Comparison of ENCODE assay signal across 4 worm cellular contexts in genomic region chrIV:16863431-16863895, ce11.
TF ChIP-seq lines count a peak whose summit lies in the region.

Gene mel-46, minus strand, starts transcription at chrIV:16863481.
Gene lsy-13, plus strand, starts transcription at chrIV:16863870.

TF ChIP-seq in whole organism, L2 larva, 48 proteins besides CTCF, POLR2A, EP300 and RAD21 (continues in another document):
- TF ChIP-seq nhr-129 (tag; optimal IDR thresholded peaks at IDR 0.05; lab: Kevin White, UChicago) (peak; percentile 35), nhr-77 (tag; optimal IDR thresholded peaks at IDR 0.05; lab: Kevin White, UChicago) (no peak), lsy-2 (tag; optimal IDR thresholded peaks at IDR 0.05; lab: Kevin White, UChicago) (peak; percentile 28 to 62), peb-1 (tag; optimal IDR thresholded peaks at IDR 0.05; lab: Kevin White, UChicago) (no peak), R02D3.7 (tag; optimal IDR thresholded peaks at IDR 0.05; lab: Kevin White, UChicago) (no peak), nhr-23 (tag; optimal IDR thresholded peaks at IDR 0.05; lab: Kevin White, UChicago) (no peak), Y55F3AM.14 (GFP tag; optimal IDR thresholded peaks at IDR 0.05; lab: Kevin White, UChicago) (no peak), lin-13 (GFP tag; optimal IDR thresholded peaks at IDR 0.05; lab: Kevin White, UChicago) (peak; percentile 52), lin-39 (tag; optimal IDR thresholded peaks at IDR 0.05; lab: Kevin White, UChicago) (no peak), crh-2 (tag; optimal IDR thresholded peaks at IDR 0.05; lab: Kevin White, UChicago) (peak; percentile 13), zag-1 (tag; optimal IDR thresholded peaks at IDR 0.05; lab: Kevin White, UChicago) (no peak), F13H6.1 (tag; optimal IDR thresholded peaks at IDR 0.05; lab: Kevin White, UChicago) (peak; percentile 15), aly-2 (tag; optimal IDR thresholded peaks at IDR 0.05; lab: Kevin White, UChicago) (no peak), sem-4 (tag; optimal IDR thresholded peaks at IDR 0.05; lab: Kevin White, UChicago) (peak; percentile 23), ztf-11 (tag; optimal IDR thresholded peaks at IDR 0.05; lab: Kevin White, UChicago) (no peak), gmeb-1 (tag; optimal IDR thresholded peaks at IDR 0.05; lab: Kevin White, UChicago) (peak; percentile 38), unc-55 (GFP tag; optimal IDR thresholded peaks at IDR 0.05; lab: Kevin White, UChicago) (peak; percentile 77), nhr-21 (tag; optimal IDR thresholded peaks at IDR 0.05; lab: Kevin White, UChicago) (no peak), lin-11 (tag; optimal IDR thresholded peaks at IDR 0.05; lab: Kevin White, UChicago) (peak; percentile 15), ZK546.5 (tag; optimal IDR thresholded peaks at IDR 0.05; lab: Kevin White, UChicago) (no peak), C34F6.9 (tag; optimal IDR thresholded peaks at IDR 0.05; lab: Kevin White, UChicago) (peak; percentile 62), nhr-237 (tag; optimal IDR thresholded peaks at IDR 0.05; lab: Kevin White, UChicago) (no peak), snpc-4 (tag; optimal IDR thresholded peaks at IDR 0.05; lab: Kevin White, UChicago) (no peak), nhr-25 (tag; optimal IDR thresholded peaks at IDR 0.05; lab: Kevin White, UChicago) (peak; percentile 48)

TF ChIP-seq in whole organism, L4 larva, 104 proteins besides CTCF, POLR2A, EP300 and RAD21 (continues in another document):
- TF ChIP-seq ZK546.5 (tag; optimal IDR thresholded peaks at IDR 0.05; lab: Kevin White, UChicago) (no peak), Y5F2A.4 (GFP tag; optimal IDR thresholded peaks at IDR 0.05; lab: Kevin White, UChicago) (no peak), set-16 (GFP tag; IDR thresholded peaks at IDR 0.05; lab: Robert Waterston, UW) (no peak), dpl-1 (GFP tag; optimal IDR thresholded peaks at IDR 0.05; lab: Kevin White, UChicago) (peak; percentile 55), unc-130 (GFP tag; optimal IDR thresholded peaks at IDR 0.05; lab: Kevin White, UChicago) (peak; percentile 55), hmg-1.1 (GFP tag; IDR thresholded peaks at IDR 0.05; lab: Robert Waterston, UW) (peak; percentile 39; the same call in 1 of the 2 replicates), hlh-11 (tag; optimal IDR thresholded peaks at IDR 0.05; lab: Kevin White, UChicago) (peak; percentile 5), ZK337.2 (GFP tag; IDR thresholded peaks at IDR 0.05; lab: Robert Waterston, UW) (no peak), hlh-30 (tag; optimal IDR thresholded peaks at IDR 0.05; lab: Kevin White, UChicago; ENCODE audit: insufficient read depth) (peak; percentile 7), mep-1 (tag; optimal IDR thresholded peaks at IDR 0.05; lab: Kevin White, UChicago) (peak; percentile 70), jun-1 (tag; optimal IDR thresholded peaks at IDR 0.05; lab: Kevin White, UChicago) (no peak), ama-1 (optimal IDR thresholded peaks at IDR 0.05; lab: Kevin White, UChicago) (peak; percentile 11), daf-16 (GFP tag; optimal IDR thresholded peaks at IDR 0.05; lab: Kevin White, UChicago) (peak in 1 of 2 experiments; percentile 2), daf-16 (tag; optimal IDR thresholded peaks at IDR 0.05; lab: Kevin White, UChicago) (peak; percentile 52), lsy-2 (tag; optimal IDR thresholded peaks at IDR 0.05; lab: Kevin White, UChicago) (peak in 1 of 2 experiments; percentile 70), aha-1 (tag; lab: Kevin White, UChicago) (peak; percentile 73), snpc-1.2 (GFP tag; IDR thresholded peaks at IDR 0.05; lab: Robert Waterston, UW) (peak; percentile 60; the same call in 1 of the 2 replicates), dve-1 (tag; optimal IDR thresholded peaks at IDR 0.05; lab: Kevin White, UChicago; ENCODE audit: insufficient read depth) (peak; percentile 29), vab-7 (GFP tag; IDR thresholded peaks at IDR 0.05; lab: Robert Waterston, UW) (peak; percentile 39; the same call in 1 of the 2 replicates), mes-2 (tag; optimal IDR thresholded peaks at IDR 0.05; lab: Kevin White, UChicago; ENCODE audit: poor library complexity, severe bottlenecking) (peak; percentile 91), nhr-77 (tag; optimal IDR thresholded peaks at IDR 0.05; lab: Kevin White, UChicago) (peak; percentile 9), hif-1 (tag; optimal IDR thresholded peaks at IDR 0.05; lab: Kevin White, UChicago) (peak in 1 of 2 experiments; percentile 43)

TF ChIP-seq in whole organism, late embryonic, 69 proteins besides CTCF, POLR2A, EP300 and RAD21 (continues in another document):
- peak; percentile 70 for TF ChIP-seq sox-4 (tag; optimal IDR thresholded peaks at IDR 0.05; lab: Kevin White, UChicago)
- peak; percentile 4 for TF ChIP-seq dmd-4 (tag; optimal IDR thresholded peaks at IDR 0.05; lab: Kevin White, UChicago; ENCODE audit: borderline replicate concordance)
- TF ChIP-seq ceh-2 (tag; optimal IDR thresholded peaks at IDR 0.05; lab: Kevin White, UChicago): peak; percentile 49
- no peak for TF ChIP-seq pha-4 (tag; optimal IDR thresholded peaks at IDR 0.05; lab: Kevin White, UChicago)
- TF ChIP-seq ceh-34 (tag; optimal IDR thresholded peaks at IDR 0.05; lab: Kevin White, UChicago): peak; percentile 77
- peak; percentile 81 for TF ChIP-seq elt-2 (tag; optimal IDR thresholded peaks at IDR 0.05; lab: Kevin White, UChicago)
- TF ChIP-seq mec-3 (tag; optimal IDR thresholded peaks at IDR 0.05; lab: Kevin White, UChicago; ENCODE audit: borderline replicate concordance): no peak
- TF ChIP-seq hlh-6 (tag; optimal IDR thresholded peaks at IDR 0.05; lab: Kevin White, UChicago): no peak
- TF ChIP-seq Y22D7AL.16 (tag; optimal IDR thresholded peaks at IDR 0.05; lab: Kevin White, UChicago): no peak
- TF ChIP-seq zip-5 (tag; optimal IDR thresholded peaks at IDR 0.05; lab: Kevin White, UChicago): peak; percentile 12
- TF ChIP-seq unc-55 (GFP tag; optimal IDR thresholded peaks at IDR 0.05; lab: Kevin White, UChicago): no peak
- peak; percentile 32 for TF ChIP-seq nhr-232 (tag; optimal IDR thresholded peaks at IDR 0.05; lab: Kevin White, UChicago)
- no peak for TF ChIP-seq C38D4.7 (GFP tag; optimal IDR thresholded peaks at IDR 0.05; lab: Kevin White, UChicago)
- peak; percentile 50 for TF ChIP-seq pha-2 (tag; optimal IDR thresholded peaks at IDR 0.05; lab: Kevin White, UChicago)
- TF ChIP-seq ztf-16 (tag; optimal IDR thresholded peaks at IDR 0.05; lab: Kevin White, UChicago): peak; percentile 38
- no peak for TF ChIP-seq pqm-1 (tag; optimal IDR thresholded peaks at IDR 0.05; lab: Kevin White, UChicago)
- peak; percentile 39 for TF ChIP-seq F13H6.1 (tag; optimal IDR thresholded peaks at IDR 0.05; lab: Kevin White, UChicago)
- peak; percentile 9 for TF ChIP-seq madf-2 (tag; optimal IDR thresholded peaks at IDR 0.05; lab: Kevin White, UChicago)
- peak; percentile 20 for TF ChIP-seq hlh-8 (tag; optimal IDR thresholded peaks at IDR 0.05; lab: Kevin White, UChicago)
- TF ChIP-seq dve-1 (tag; optimal IDR thresholded peaks at IDR 0.05; lab: Kevin White, UChicago): no peak
- no peak for TF ChIP-seq ceh-22 (tag; optimal IDR thresholded peaks at IDR 0.05; lab: Kevin White, UChicago)
- TF ChIP-seq ceh-6 (GFP tag; optimal IDR thresholded peaks at IDR 0.05; lab: Kevin White, UChicago): no peak
- TF ChIP-seq ceh-9 (tag; optimal IDR thresholded peaks at IDR 0.05; lab: Kevin White, UChicago): no peak
- no peak for TF ChIP-seq hlh-15 (tag; optimal IDR thresholded peaks at IDR 0.05; lab: Kevin White, UChicago)
- TF ChIP-seq elt-4 (tag; optimal IDR thresholded peaks at IDR 0.05; lab: Kevin White, UChicago): no peak
- TF ChIP-seq ref-2 (tag; optimal IDR thresholded peaks at IDR 0.05; lab: Kevin White, UChicago): no peak

TF ChIP-seq in whole organism, mixed stage, embryonic, 35 proteins besides CTCF, POLR2A, EP300 and RAD21 (continues in another document):
- TF ChIP-seq blmp-1 (tag; optimal IDR thresholded peaks at IDR 0.05; lab: Kevin White, UChicago) (no peak), nhr-76 (tag; optimal IDR thresholded peaks at IDR 0.05; lab: Kevin White, UChicago) (no peak), ceh-83 (GFP tag; optimal IDR thresholded peaks at IDR 0.05; lab: Kevin White, UChicago) (no peak), drap-1 (GFP tag; optimal IDR thresholded peaks at IDR 0.05; lab: Kevin White, UChicago) (peak; percentile 7), ztf-11 (tag; optimal IDR thresholded peaks at IDR 0.05; lab: Kevin White, UChicago) (no peak), nhr-2 (tag; optimal IDR thresholded peaks at IDR 0.05; lab: Kevin White, UChicago) (no peak), elt-3 (tag; optimal IDR thresholded peaks at IDR 0.05; lab: Kevin White, UChicago) (no peak), mls-2 (tag; optimal IDR thresholded peaks at IDR 0.05; lab: Kevin White, UChicago) (peak; percentile 76), tbx-8 (GFP tag; optimal IDR thresholded peaks at IDR 0.05; lab: Kevin White, UChicago) (no peak), cnd-1 (tag; optimal IDR thresholded peaks at IDR 0.05; lab: Kevin White, UChicago) (no peak), nhr-28 (tag; optimal IDR thresholded peaks at IDR 0.05; lab: Kevin White, UChicago) (no peak), ces-1 (GFP tag; optimal IDR thresholded peaks at IDR 0.05; lab: Kevin White, UChicago) (peak; percentile 63), mep-1 (tag; optimal IDR thresholded peaks at IDR 0.05; lab: Kevin White, UChicago) (peak; percentile 86), snpc-4 (tag; optimal IDR thresholded peaks at IDR 0.05; lab: Kevin White, UChicago) (no peak), flh-1 (GFP tag; optimal IDR thresholded peaks at IDR 0.05; lab: Kevin White, UChicago) (no peak), unc-62 (GFP tag; optimal IDR thresholded peaks at IDR 0.05; lab: Kevin White, UChicago) (no peak), lin-13 (tag; optimal IDR thresholded peaks at IDR 0.05; lab: Kevin White, UChicago) (peak; percentile 10), hlh-1 (tag; optimal IDR thresholded peaks at IDR 0.05; lab: Kevin White, UChicago) (no peak), nhr-12 (tag; optimal IDR thresholded peaks at IDR 0.05; lab: Kevin White, UChicago) (no peak), bed-3 (GFP tag; optimal IDR thresholded peaks at IDR 0.05; lab: Kevin White, UChicago) (peak; percentile 41), nhr-237 (tag; optimal IDR thresholded peaks at IDR 0.05; lab: Kevin White, UChicago) (no peak), mab-5 (tag; optimal IDR thresholded peaks at IDR 0.05; lab: Kevin White, UChicago) (peak; percentile 54), sem-2 (GFP tag; optimal IDR thresholded peaks at IDR 0.05; lab: Kevin White, UChicago) (peak; percentile 24), zip-8 (tag; optimal IDR thresholded peaks at IDR 0.05; lab: Kevin White, UChicago) (no peak), pha-4 (tag; optimal IDR thresholded peaks at IDR 0.05; lab: Kevin White, UChicago) (no peak), lsy-2 (tag; optimal IDR thresholded peaks at IDR 0.05; lab: Kevin White, UChicago) (peak; percentile 66), elt-1 (tag; optimal IDR thresholded peaks at IDR 0.05; lab: Kevin White, UChicago; ENCODE audit: borderline replicate concordance, insufficient read depth) (no peak), sptf-1 (tag; optimal IDR thresholded peaks at IDR 0.05; lab: Kevin White, UChicago) (peak; percentile 80), ham-2 (GFP tag; optimal IDR thresholded peaks at IDR 0.05; lab: Kevin White, UChicago) (no peak), unc-120 (tag; optimal IDR thresholded peaks at IDR 0.05; lab: Kevin White, UChicago; ENCODE audit: poor library complexity, severe bottlenecking) (peak; percentile 40)
